Worm (Caenorhabditis elegans) whole organism, L4 larva: Measurements from ENCODE around the gene T11F9.7.

Experiments used
- F44E2.7 ChIP-seq: fragments of 200-800 bp; sonication (Bioruptor generic); IDR thresholded peaks from 2 replicates; pipeline ENCODE4 v2.1.2; 2022; ENCODE audit warnings: missing genetic modification characterization, missing compliant biosample characterization
- F49E8.2 ChIP-seq: sonication (generic microtip); optimal IDR thresholded peaks from 2 replicates; lab custom pipeline; 2016; ENCODE audit warnings: missing compliant biosample characterization, mild to moderate bottlenecking, missing genetic modification characterization, borderline replicate concordance
- Y105C5A.15 ChIP-seq: fragments of 200-800 bp; sonication (Bioruptor generic); IDR thresholded peaks from 2 replicates; pipeline ENCODE4 v1.3.6; 2022; ENCODE audit warnings: missing genetic modification characterization, missing compliant biosample characterization
- aha-1 ChIP-seq: fragments of 150-350 bp; peaks from one replicate; lab custom pipeline; 2014; ENCODE audit warnings: missing biosample characterization, missing genetic modification characterization
- ama-1 ChIP-seq: fragments of 150-350 bp; optimal IDR thresholded peaks from 2 replicates; lab custom pipeline; 2014; ENCODE audit warnings: inconsistent platforms, mixed read lengths
- arid-1 ChIP-seq: fragments of 200-800 bp; sonication (Bioruptor generic); conservative IDR thresholded peaks from 2 replicates; pipeline ENCODE4 v1.3.6; 2022; ENCODE audit warnings: missing genetic modification reagents, missing genetic modification characterization, missing compliant biosample characterization
- ceh-28 ChIP-seq: fragments of 150-350 bp; optimal IDR thresholded peaks from 2 replicates; lab custom pipeline; 2014; ENCODE audit warnings: missing biosample characterization, missing genetic modification reagents, missing genetic modification characterization
- daf-12 ChIP-seq: fragments of 150-350 bp; optimal IDR thresholded peaks from 2 replicates; lab custom pipeline; 2014; ENCODE audit warnings: missing biosample characterization, missing genetic modification reagents, missing genetic modification characterization
- daf-16 ChIP-seq, 3 experiments: sonication (generic microtip); optimal IDR thresholded peaks; 2 replicates each; lab custom pipeline; 2016 to 2017; ENCODE audit warnings: missing genetic modification characterization in 3 of 3, missing genetic modification reagents in 3 of 3, mild to moderate bottlenecking in 2 of 3, missing compliant biosample characterization in 2 of 3, missing biosample characterization in 1 of 3, moderate library complexity in 1 of 3
- dve-1 ChIP-seq: sonication (generic microtip); optimal IDR thresholded peaks from 2 replicates; lab custom pipeline; 2017; ENCODE audit warnings: antibody characterized with exemption, mild to moderate bottlenecking, missing genetic modification characterization, missing compliant biosample characterization; ENCODE audit not compliant: insufficient read depth
- egl-43 ChIP-seq: fragments of 200-800 bp; sonication (Bioruptor generic); IDR thresholded peaks from 2 replicates; pipeline ENCODE4 v1.3.6; 2022; ENCODE audit warnings: missing genetic modification reagents, missing genetic modification characterization, missing compliant biosample characterization
- fkh-10 ChIP-seq: fragments of 150-350 bp; optimal IDR thresholded peaks from 2 replicates; lab custom pipeline; 2014; ENCODE audit warnings: missing biosample characterization, missing genetic modification reagents, missing genetic modification characterization
- hif-1 ChIP-seq, 2 experiments: sonication (generic microtip); optimal IDR thresholded peaks; 2 replicates each; lab custom pipeline; 2016 to 2017; ENCODE audit warnings: missing compliant biosample characterization in 2 of 2, missing genetic modification characterization in 2 of 2, missing genetic modification reagents in 2 of 2, missing genotype in 2 of 2, mild to moderate bottlenecking in 1 of 2
- hlh-11 ChIP-seq: fragments of 200-800 bp; sonication (Bioruptor generic); optimal IDR thresholded peaks from 2 replicates; lab custom pipeline; 2018; ENCODE audit warnings: mild to moderate bottlenecking, missing genetic modification characterization, missing compliant biosample characterization
- hlh-30 ChIP-seq: sonication (generic microtip); optimal IDR thresholded peaks from 2 replicates; lab custom pipeline; 2017; ENCODE audit warnings: antibody characterized with exemption, mild to moderate bottlenecking, missing genetic modification characterization, missing compliant biosample characterization; ENCODE audit not compliant: insufficient read depth
- hmg-1.1 ChIP-seq: fragments of 200-800 bp; sonication (Bioruptor generic); IDR thresholded peaks from 2 replicates; pipeline ENCODE4 v1.3.6; 2022; ENCODE audit warnings: missing genetic modification reagents, missing genetic modification characterization, missing compliant biosample characterization
- lin-39 ChIP-seq: fragments of 150-350 bp; optimal IDR thresholded peaks from 2 replicates; lab custom pipeline; 2014; ENCODE audit warnings: missing biosample characterization, missing genetic modification reagents, missing genetic modification characterization
- lir-3 ChIP-seq: sonication (generic microtip); optimal IDR thresholded peaks from 2 replicates; lab custom pipeline; 2016; ENCODE audit warnings: mild to moderate bottlenecking, missing genetic modification characterization, missing compliant biosample characterization
- mdl-1 ChIP-seq, 2 experiments: fragments of 150-350 bp in 1 of 2; sonication (generic microtip) in 1 of 2; optimal IDR thresholded peaks; 2 replicates each; lab custom pipeline; 2014 to 2017; ENCODE audit warnings: missing biosample characterization in 2 of 2, missing genetic modification characterization in 2 of 2
- mep-1 ChIP-seq: fragments of 150-350 bp; sonication (generic microtip); optimal IDR thresholded peaks from 3 replicates; lab custom pipeline; 2014; ENCODE audit warnings: missing biosample characterization, missing genetic modification characterization
- nhr-11 ChIP-seq: fragments of 150-350 bp; optimal IDR thresholded peaks from 2 replicates; lab custom pipeline; 2014; ENCODE audit warnings: missing biosample characterization, missing genetic modification characterization
- nhr-237 ChIP-seq: sonication (generic microtip); optimal IDR thresholded peaks from 2 replicates; lab custom pipeline; 2017; ENCODE audit warnings: missing biosample characterization, missing genetic modification characterization
- nhr-42 ChIP-seq: fragments of 200-800 bp; sonication (Bioruptor generic); IDR thresholded peaks from 2 replicates; pipeline ENCODE4 v1.3.6; 2022; ENCODE audit warnings: missing genetic modification characterization, missing compliant biosample characterization
- pha-4 ChIP-seq, 2 experiments: fragments of 150-350 bp in 1 of 2; fragments of 200-800 bp in 1 of 2; sonication (Bioruptor generic) in 1 of 2; IDR thresholded peaks in 1 of 2; optimal IDR thresholded peaks in 1 of 2; 2 replicates each; pipeline versions ENCODE4 v1.3.6 to Lab custom; 2014 to 2022; ENCODE audit warnings: missing genetic modification characterization in 2 of 2, missing genetic modification reagents in 2 of 2, missing biosample characterization in 1 of 2, missing compliant biosample characterization in 1 of 2
- php-3 ChIP-seq: fragments of 200-800 bp; sonication (Bioruptor generic); IDR thresholded peaks from 2 replicates; pipeline ENCODE4 v1.3.6; 2022; ENCODE audit warnings: missing genetic modification reagents, missing genetic modification characterization, missing compliant biosample characterization
- rbr-2 ChIP-seq: sonication (generic microtip); optimal IDR thresholded peaks from 2 replicates; lab custom pipeline; 2016; ENCODE audit warnings: missing genotype, missing genetic modification characterization, missing compliant biosample characterization
- set-16 ChIP-seq: fragments of 200-800 bp; sonication (Bioruptor generic); IDR thresholded peaks from 2 replicates; pipeline ENCODE4 v1.3.6; 2022; ENCODE audit warnings: missing genetic modification reagents, missing genetic modification characterization, missing compliant biosample characterization
- skn-1 ChIP-seq: fragments of 150-350 bp; optimal IDR thresholded peaks from 2 replicates; lab custom pipeline; 2014; ENCODE audit warnings: missing biosample characterization, missing genetic modification characterization
- snpc-1.2 ChIP-seq: fragments of 200-800 bp; sonication (Bioruptor generic); IDR thresholded peaks from 2 replicates; pipeline ENCODE4 v1.3.6; 2022; ENCODE audit warnings: missing genetic modification reagents, missing genetic modification characterization, missing compliant biosample characterization
- snpc-4 ChIP-seq: fragments of 150-350 bp; optimal IDR thresholded peaks from 2 replicates; lab custom pipeline; 2014; ENCODE audit warnings: missing biosample characterization, missing genetic modification characterization
- unc-130 ChIP-seq: sonication (generic microtip); optimal IDR thresholded peaks from 2 replicates; lab custom pipeline; 2016; ENCODE audit warnings: missing genetic modification reagents, missing genetic modification characterization, missing compliant biosample characterization
- zip-2 ChIP-seq: fragments of 150-350 bp; optimal IDR thresholded peaks from 2 replicates; lab custom pipeline; 2014; ENCODE audit warnings: missing biosample characterization, missing genetic modification characterization
- ztf-7 ChIP-seq: fragments of 150-350 bp; optimal IDR thresholded peaks from 2 replicates; lab custom pipeline; 2014; ENCODE audit warnings: missing biosample characterization, missing genetic modification characterization

The T11F9.7 gene

ce11 chrV:11445375-11445774 is 30.4 kb upstream of the T11F9.7 start:
- no peak for TF ChIP-seq unc-130 (GFP tag; lab: Kevin White, UChicago)
- TF ChIP-seq hlh-30 (tag; lab: Kevin White, UChicago), result peak; percentile 7
- TF ChIP-seq ceh-28 (tag; lab: Kevin White, UChicago), result peak; percentile 56
- peak in 1 of 2 experiments; percentile 56 for TF ChIP-seq mdl-1 (tag; optimal IDR thresholded peaks at IDR 0.05; lab: Kevin White, UChicago)
- peak in 1 of 2 experiments; percentile 18 for TF ChIP-seq hif-1 (tag; optimal IDR thresholded peaks at IDR 0.05; lab: Kevin White, UChicago)
- TF ChIP-seq aha-1 (tag; lab: Kevin White, UChicago), result peak; percentile 96
- TF ChIP-seq egl-43 (GFP tag; lab: Robert Waterston, UW), result 0 out of 2 replicates have a peak, but pooled peaks have one; percentile 55
- no peak for TF ChIP-seq nhr-237 (tag; lab: Kevin White, UChicago)
- no peak for TF ChIP-seq nhr-11 (tag; lab: Kevin White, UChicago)
- TF ChIP-seq fkh-10 (GFP tag; lab: Kevin White, UChicago), result peak; percentile 72
- TF ChIP-seq arid-1 (GFP tag; lab: Robert Waterston, UW), result no peak
- peak; percentile 5 for TF ChIP-seq hlh-11
- TF ChIP-seq zip-2 (tag; lab: Kevin White, UChicago), result no peak
- TF ChIP-seq set-16 (GFP tag; lab: Robert Waterston, UW), result peak; percentile 60; the same call in 1 of the 2 replicates
- TF ChIP-seq rbr-2 (tag; lab: Kevin White, UChicago), result peak; percentile 44
- peak; percentile 63 for TF ChIP-seq hmg-1.1 (GFP tag; lab: Robert Waterston, UW)
- TF ChIP-seq F49E8.2 (tag; lab: Kevin White, UChicago), result no peak

DNA sequence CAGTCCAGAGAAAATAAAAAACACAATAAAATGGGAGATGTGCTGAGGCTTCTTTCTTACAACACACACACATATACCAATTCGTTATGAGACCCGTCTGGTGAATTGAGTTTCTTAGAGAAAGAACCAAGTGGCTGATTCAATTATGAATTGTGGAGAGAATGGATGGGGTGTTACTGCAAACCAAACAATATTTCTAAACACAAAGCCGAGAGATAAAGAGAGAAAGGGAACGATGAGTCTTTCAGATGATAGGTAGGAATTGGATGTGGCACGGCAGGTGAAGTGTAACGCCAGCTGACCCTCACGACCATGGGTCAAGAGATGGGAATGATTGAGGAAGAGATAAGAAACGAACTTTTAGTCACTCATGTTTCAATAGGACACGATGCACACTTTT is 29.4 kb upstream of the T11F9.7 start, which contains the start of gene mig-17:
Gene mig-17, plus strand, starts transcription at position 389 of the 400 bp plus-strand sequence.
- no peak for TF ChIP-seq arid-1 (GFP tag; lab: Robert Waterston, UW)
- TF ChIP-seq zip-2 (tag; lab: Kevin White, UChicago), result no peak
- TF ChIP-seq aha-1 (tag; lab: Kevin White, UChicago), result no peak
- no peak for TF ChIP-seq php-3 (GFP tag; lab: Robert Waterston, UW)
- TF ChIP-seq nhr-42 (GFP tag; lab: Robert Waterston, UW), result no peak
- no peak for TF ChIP-seq ztf-7 (tag; lab: Kevin White, UChicago)
- TF ChIP-seq hif-1 (tag; optimal IDR thresholded peaks at IDR 0.05; lab: Kevin White, UChicago), result no peak
- TF ChIP-seq pha-4 (GFP tag; IDR thresholded peaks at IDR 0.05; lab: Robert Waterston, UW), result no peak
- no peak for TF ChIP-seq pha-4 (tag; optimal IDR thresholded peaks at IDR 0.05; lab: Kevin White, UChicago)
- no peak for TF ChIP-seq nhr-237 (tag; lab: Kevin White, UChicago)
- TF ChIP-seq snpc-4, result no peak
- no peak for TF ChIP-seq dve-1 (tag; lab: Kevin White, UChicago)
- TF ChIP-seq egl-43 (GFP tag; lab: Robert Waterston, UW), result no peak

- TF ChIP-seq nhr-42 (GFP tag; lab: Robert Waterston, UW) (no peak), daf-12 (tag; lab: Kevin White, UChicago) (no peak), F44E2.7 (GFP tag; lab: Robert Waterston, UW) (0 out of 2 replicates have a peak, but pooled peaks have one; percentile 18), set-16 (GFP tag; lab: Robert Waterston, UW) (peak; percentile 93), ama-1 (no peak), mep-1 (tag; lab: Kevin White, UChicago) (no peak)
Measured at ce11 chrV:11449404-11449803, 26.3 kb upstream of the T11F9.7 start.

DNA sequence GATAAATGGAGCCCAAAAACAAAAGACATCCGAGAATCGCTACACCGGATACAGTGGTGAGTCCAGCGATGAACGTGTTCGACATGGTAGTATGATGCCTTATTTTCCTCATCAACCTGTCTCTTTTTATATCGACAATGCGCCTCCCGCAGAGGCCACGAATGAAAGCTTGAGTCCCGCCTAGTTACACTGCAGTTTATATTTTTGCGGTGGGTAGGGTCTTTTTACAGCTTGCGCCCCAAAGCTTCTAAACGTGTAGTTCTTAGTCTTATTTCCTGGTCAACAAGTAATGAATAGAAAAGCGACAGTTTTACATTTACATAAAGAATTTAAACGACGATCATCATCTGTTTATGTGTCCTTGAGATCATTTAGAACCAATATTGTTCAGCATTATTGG is 25.5 kb upstream of the T11F9.7 start, which contains the start of gene col-156:
Gene col-156, minus strand, starts transcription at position 101 of the 400 bp plus-strand sequence.
- no peak for TF ChIP-seq Y105C5A.15 (GFP tag; lab: Robert Waterston, UW)
- no peak for TF ChIP-seq skn-1 (tag; lab: Kevin White, UChicago)
- TF ChIP-seq aha-1 (tag; lab: Kevin White, UChicago), result peak; percentile 12
- TF ChIP-seq nhr-11 (tag; lab: Kevin White, UChicago), result no peak
- no peak for TF ChIP-seq lir-3 (tag; lab: Kevin White, UChicago)
- TF ChIP-seq lin-39, result no peak
- TF ChIP-seq snpc-1.2 (GFP tag; lab: Robert Waterston, UW), result no peak
- TF ChIP-seq daf-16 (GFP tag; optimal IDR thresholded peaks at IDR 0.05; lab: Kevin White, UChicago), result no peak
- TF ChIP-seq daf-16 (tag; optimal IDR thresholded peaks at IDR 0.05; lab: Kevin White, UChicago), result no peak
